Fruit fly (Drosophila melanogaster) whole organism, embryonic: ENCODE data around the gene sals.

Experiments used
- Antp ChIP-seq: fragments of 200-800 bp; sonication (Bioruptor generic); optimal IDR thresholded peaks from 3 replicates; lab custom pipeline; 2016; ENCODE audit warnings: missing biosample characterization, missing genetic modification characterization
- BEAF-32 ChIP-seq: fragments of 200-800 bp; sonication (Bioruptor generic); optimal IDR thresholded peaks from 3 replicates; lab custom pipeline; 2017; ENCODE audit warnings: missing biosample characterization, missing genetic modification characterization, mild to moderate bottlenecking, moderate library complexity, missing genetic modification reagents
- CG10267 ChIP-seq: fragments of 200-800 bp; sonication (Bioruptor generic); optimal IDR thresholded peaks from 2 replicates; lab custom pipeline; 2018; ENCODE audit warnings: missing biosample characterization, mild to moderate bottlenecking, missing genetic modification characterization, moderate library complexity
- CG10431 ChIP-seq: fragments of 200-800 bp; sonication (Bioruptor generic); optimal IDR thresholded peaks from 3 replicates; lab custom pipeline; 2018; ENCODE audit warnings: missing biosample characterization, mild to moderate bottlenecking, missing genetic modification characterization
- CG12299 ChIP-seq: fragments of 200-800 bp; sonication (Bioruptor generic); optimal IDR thresholded peaks from 2 replicates; lab custom pipeline; 2018; ENCODE audit warnings: missing biosample characterization, mild to moderate bottlenecking, missing genetic modification characterization
- CG1233 ChIP-seq: fragments of 200-800 bp; sonication (Bioruptor generic); optimal IDR thresholded peaks from 4 replicates; lab custom pipeline; 2018; ENCODE audit warnings: missing biosample characterization, mild to moderate bottlenecking, missing genetic modification characterization
- CG13296 ChIP-seq: fragments of 200-800 bp; sonication (Bioruptor generic); optimal IDR thresholded peaks from 3 replicates; lab custom pipeline; 2018; ENCODE audit warnings: missing biosample characterization, mild to moderate bottlenecking, missing genetic modification characterization
- CG13624 ChIP-seq: fragments of 200-800 bp; sonication (Bioruptor generic); optimal IDR thresholded peaks from 2 replicates; lab custom pipeline; 2016; ENCODE audit warnings: missing biosample characterization, missing genetic modification characterization
- CG14965 ChIP-seq: fragments of 200-800 bp; sonication (Bioruptor generic); optimal IDR thresholded peaks from 2 replicates; lab custom pipeline; 2016; ENCODE audit warnings: missing biosample characterization, missing genetic modification characterization, borderline replicate concordance
- CG15269 ChIP-seq: fragments of 200-800 bp; sonication (Bioruptor generic); optimal IDR thresholded peaks from 2 replicates; lab custom pipeline; 2018; ENCODE audit warnings: missing biosample characterization, mild to moderate bottlenecking, missing genetic modification characterization, moderate library complexity
- CG1647 ChIP-seq: fragments of 200-800 bp; sonication (Bioruptor generic); optimal IDR thresholded peaks from 3 replicates; lab custom pipeline; 2016; ENCODE audit warnings: missing biosample characterization, missing genetic modification characterization
- CG18262 ChIP-seq: fragments of 200-800 bp; optimal IDR thresholded peaks from 3 replicates; lab custom pipeline; 2019; ENCODE audit warnings: missing biosample characterization, mild to moderate bottlenecking, missing genetic modification characterization, moderate library complexity
- CG18764 ChIP-seq: fragments of 200-800 bp; sonication (Bioruptor generic); optimal IDR thresholded peaks from 3 replicates; lab custom pipeline; 2016; ENCODE audit warnings: missing biosample characterization, missing genetic modification characterization
- CG32532 ChIP-seq: fragments of 200-800 bp; sonication (Bioruptor generic); IDR thresholded peaks from 2 replicates; pipeline ENCODE4 v1.3.6; 2022; ENCODE audit warnings: missing biosample characterization, missing genetic modification characterization
- CG4617 ChIP-seq: fragments of 200-800 bp; sonication (Bioruptor generic); optimal IDR thresholded peaks from 3 replicates; lab custom pipeline; 2016; ENCODE audit warnings: missing biosample characterization, missing genetic modification characterization, borderline replicate concordance
- CG4707 ChIP-seq: fragments of 200-800 bp; sonication (Bioruptor generic); optimal IDR thresholded peaks from 2 replicates; lab custom pipeline; 2018; ENCODE audit warnings: missing biosample characterization, mild to moderate bottlenecking, missing genetic modification characterization, moderate library complexity
- CG4854 ChIP-seq: fragments of 200-800 bp; sonication (Bioruptor generic); optimal IDR thresholded peaks from 2 replicates; lab custom pipeline; 2016; ENCODE audit warnings: missing biosample characterization, missing genetic modification characterization, inconsistent platforms
- CG5245 ChIP-seq: fragments of 200-800 bp; sonication (Bioruptor generic); optimal IDR thresholded peaks from 3 replicates; lab custom pipeline; 2016; ENCODE audit warnings: missing biosample characterization, missing genetic modification characterization
- CG7839 ChIP-seq: fragments of 200-800 bp; sonication (Bioruptor generic); optimal IDR thresholded peaks from 3 replicates; lab custom pipeline; 2018; ENCODE audit warnings: missing biosample characterization, mild to moderate bottlenecking, missing genetic modification characterization, moderate library complexity
- CG8924 ChIP-seq: fragments of 200-800 bp; optimal IDR thresholded peaks from 3 replicates; lab custom pipeline; 2019; ENCODE audit warnings: missing biosample characterization, mild to moderate bottlenecking, missing genetic modification characterization, moderate library complexity
- CG9876 ChIP-seq: fragments of 200-800 bp; sonication (Bioruptor generic); optimal IDR thresholded peaks from 2 replicates; lab custom pipeline; 2016; ENCODE audit warnings: missing biosample characterization, missing genetic modification characterization
- Dip2 ChIP-seq: fragments of 200-800 bp; sonication (Bioruptor generic); IDR thresholded peaks from 2 replicates; pipeline ENCODE4 v1.3.6; 2022; ENCODE audit warnings: missing biosample characterization, missing genetic modification characterization
- ERR ChIP-seq: fragments of 200-800 bp; sonication (Bioruptor generic); optimal IDR thresholded peaks from 2 replicates; lab custom pipeline; 2016; ENCODE audit warnings: missing biosample characterization, missing genetic modification characterization
- Fer1 ChIP-seq: fragments of 200-800 bp; sonication (Bioruptor generic); optimal IDR thresholded peaks from 2 replicates; lab custom pipeline; 2017; ENCODE audit warnings: missing biosample characterization, mild to moderate bottlenecking, missing genetic modification characterization
- Hmr ChIP-seq: fragments of 200-800 bp; sonication (Bioruptor generic); optimal IDR thresholded peaks from 3 replicates; lab custom pipeline; 2017; ENCODE audit warnings: mild to moderate bottlenecking, missing biosample characterization, missing genetic modification reagents, missing genetic modification characterization
- Hr51 ChIP-seq, 2 experiments: fragments of 200-800 bp; sonication (Bioruptor generic); optimal IDR thresholded peaks; 2 replicates in 1 of 2; 3 replicates in 1 of 2; lab custom pipeline; 2016 to 2018; ENCODE audit warnings: missing biosample characterization in 2 of 2, missing genetic modification characterization in 2 of 2, mild to moderate bottlenecking in 1 of 2, moderate library complexity in 1 of 2
- Jarid2 ChIP-seq: fragments of 200-800 bp; sonication (Bioruptor generic); optimal IDR thresholded peaks from 3 replicates; lab custom pipeline; 2017; ENCODE audit warnings: mild to moderate bottlenecking, missing biosample characterization, missing genetic modification reagents, missing genetic modification characterization
- NC2β ChIP-seq: fragments of 200-800 bp; sonication (Bioruptor generic); optimal IDR thresholded peaks from 2 replicates; lab custom pipeline; 2016; ENCODE audit warnings: missing biosample characterization, missing genetic modification characterization
- NfI ChIP-seq: fragments of 200-800 bp; sonication (Bioruptor generic); optimal IDR thresholded peaks from 3 replicates; lab custom pipeline; 2018; ENCODE audit warnings: missing biosample characterization, mild to moderate bottlenecking, missing genetic modification characterization, moderate library complexity
- Rfx ChIP-seq: fragments of 200-800 bp; sonication (Bioruptor generic); IDR thresholded peaks from 2 replicates; pipeline ENCODE4 v1.3.6; 2022; ENCODE audit warnings: missing biosample characterization, missing genetic modification characterization
- Scr ChIP-seq: fragments of 200-800 bp; sonication (Bioruptor generic); IDR thresholded peaks from 2 replicates; pipeline ENCODE4 v1.3.6; 2022; ENCODE audit warnings: missing biosample characterization, missing genetic modification characterization; ENCODE audit not compliant: partially characterized antibody
- Sin3A ChIP-seq: fragments of >200 bp; optimal IDR thresholded peaks from 2 replicates; lab custom pipeline; 2018
- ac ChIP-seq: fragments of 200-800 bp; sonication (Bioruptor generic); optimal IDR thresholded peaks from 3 replicates; lab custom pipeline; 2017; ENCODE audit warnings: missing biosample characterization, mild to moderate bottlenecking, missing genetic modification characterization
- btn ChIP-seq: fragments of 200-800 bp; sonication (Bioruptor generic); optimal IDR thresholded peaks from 2 replicates; lab custom pipeline; 2016; ENCODE audit warnings: missing biosample characterization, missing genetic modification characterization
- dpn ChIP-seq, 2 experiments: fragments of 200-800 bp; sonication (Bioruptor generic); optimal IDR thresholded peaks; 3 replicates each; lab custom pipeline; 2016; ENCODE audit warnings: missing biosample characterization in 2 of 2, missing genetic modification characterization in 2 of 2
- fru ChIP-seq: fragments of >200 bp; optimal IDR thresholded peaks from 2 replicates; lab custom pipeline; 2017
- fu2 ChIP-seq: fragments of 200-800 bp; sonication (Bioruptor generic); optimal IDR thresholded peaks from 2 replicates; lab custom pipeline; 2016; ENCODE audit warnings: missing biosample characterization, missing genetic modification characterization
- gcm ChIP-seq: fragments of 200-800 bp; sonication (Bioruptor generic); optimal IDR thresholded peaks from 2 replicates; lab custom pipeline; 2019; ENCODE audit warnings: missing biosample characterization, mild to moderate bottlenecking, missing genetic modification characterization, moderate library complexity
- gt ChIP-seq: fragments of 200-800 bp; sonication (Bioruptor generic); IDR thresholded peaks from 2 replicates; pipeline ENCODE4 v1.3.6; 2022; ENCODE audit warnings: missing biosample characterization, missing genetic modification characterization
- knrl ChIP-seq: fragments of 200-800 bp; sonication (Bioruptor generic); IDR thresholded peaks from 3 replicates; pipeline ENCODE4 v1.3.6; 2022; ENCODE audit warnings: missing biosample characterization, missing genetic modification characterization; ENCODE audit not compliant: partially characterized antibody
- lov ChIP-seq, 2 experiments: fragments of 200-800 bp in 1 of 2; fragments of >200 bp in 1 of 2; sonication (Bioruptor generic) in 1 of 2; IDR thresholded peaks in 1 of 2; optimal IDR thresholded peaks in 1 of 2; 2 replicates in 1 of 2; 3 replicates in 1 of 2; pipeline versions ENCODE4 v1.3.6 to Lab custom; 2017 to 2022; ENCODE audit warnings: missing biosample characterization in 1 of 2, missing genetic modification characterization in 1 of 2
- otp ChIP-seq: fragments of 200-800 bp; sonication (Bioruptor generic); IDR thresholded peaks from 3 replicates; pipeline ENCODE4, ENCODE4 v1.3.6; 2022; ENCODE audit warnings: missing biosample characterization, missing genetic modification characterization
- pfk ChIP-seq: fragments of 200-800 bp; sonication (Bioruptor generic); optimal IDR thresholded peaks from 2 replicates; lab custom pipeline; 2018; ENCODE audit warnings: missing biosample characterization, mild to moderate bottlenecking, missing genetic modification characterization, moderate library complexity
- slou ChIP-seq: fragments of 200-800 bp; sonication (Bioruptor generic); optimal IDR thresholded peaks from 3 replicates; lab custom pipeline; 2016; ENCODE audit warnings: missing biosample characterization, missing genetic modification characterization
- tin ChIP-seq: fragments of 200-800 bp; sonication (Bioruptor generic); optimal IDR thresholded peaks from 3 replicates; lab custom pipeline; 2016; ENCODE audit warnings: missing biosample characterization, missing genetic modification characterization
- toy ChIP-seq: fragments of 200-800 bp; sonication (Bioruptor generic); IDR thresholded peaks from 2 replicates; pipeline ENCODE4 v1.3.6; 2022; ENCODE audit warnings: missing biosample characterization, missing genetic modification characterization
- vvl ChIP-seq: fragments of 200-800 bp; sonication (Bioruptor generic); IDR thresholded peaks from 2 replicates; pipeline ENCODE4 v1.3.6; 2022; ENCODE audit warnings: missing biosample characterization, missing genetic modification characterization
- wek ChIP-seq: fragments of 200-800 bp; sonication (Bioruptor generic); optimal IDR thresholded peaks from 3 replicates; lab custom pipeline; 2018; ENCODE audit warnings: missing biosample characterization, mild to moderate bottlenecking, missing genetic modification characterization, moderate library complexity
- zen ChIP-seq: fragments of 200-800 bp; sonication (Bioruptor generic); optimal IDR thresholded peaks from 3 replicates; lab custom pipeline; 2018; ENCODE audit warnings: missing biosample characterization, mild to moderate bottlenecking, missing genetic modification characterization, moderate library complexity

sals gene

dm6 chr3R:11435537-11436234 is 15.9 kb downstream of the sals start, which contains the start of the genes Exd2 and CG5281 (continued):
- peak; percentile 64 for TF ChIP-seq CG10267
- TF ChIP-seq CG13296: peak; percentile 57
- TF ChIP-seq btn (GFP tag; lab: Kevin White, UChicago): peak; percentile 12
- no peak for TF ChIP-seq CG32532 (GFP tag; lab: Robert Waterston, UW)
- TF ChIP-seq CG1647 (GFP tag; lab: Kevin White, UChicago): peak; percentile 46
- TF ChIP-seq CG7839 (tag; lab: Kevin White, UChicago): peak; percentile 43
- no peak for TF ChIP-seq ac
- TF ChIP-seq vvl: no peak; the same call in 1 of the 2 replicates
- peak; percentile 55 for TF ChIP-seq knrl
- peak; percentile 12 for TF ChIP-seq CG10431 (GFP tag; lab: Kevin White, UChicago)
- TF ChIP-seq CG4617 (GFP tag; lab: Kevin White, UChicago): peak; percentile 74
- TF ChIP-seq zen (tag; lab: Kevin White, UChicago): peak; percentile 9
- TF ChIP-seq otp (GFP tag; lab: Robert Waterston, UW): 0 out of 3 replicates have a peak, but pooled peaks have one; percentile 7
- peak; percentile 38 for TF ChIP-seq CG8924 (tag; lab: Kevin White, UChicago)
- TF ChIP-seq fru (lab: Kevin White, UChicago): no peak
- TF ChIP-seq BEAF-32: peak; percentile 63
- TF ChIP-seq CG1233 (GFP tag; lab: Kevin White, UChicago): peak; percentile 9
- peak; percentile 46 for TF ChIP-seq gcm (GFP tag; lab: Kevin White, UChicago)
- peak; percentile 86 for TF ChIP-seq Sin3A (lab: Kevin White, UChicago)
- TF ChIP-seq CG18764: peak; percentile 41
- TF ChIP-seq tin (GFP tag; lab: Kevin White, UChicago): peak; percentile 59
- TF ChIP-seq NC2β (GFP tag; lab: Kevin White, UChicago): peak; percentile 51
- TF ChIP-seq gt: no peak
- no peak for TF ChIP-seq slou (GFP tag; lab: Kevin White, UChicago)
- TF ChIP-seq Hmr (GFP tag; lab: Kevin White, UChicago): peak; percentile 68
- peak; percentile 62 to 67 for TF ChIP-seq Hr51 (GFP tag; optimal IDR thresholded peaks at IDR 0.05; lab: Kevin White, UChicago)
- peak; percentile 11 for TF ChIP-seq CG4707 (GFP tag; lab: Kevin White, UChicago)
- no peak for TF ChIP-seq CG14965 (GFP tag; lab: Kevin White, UChicago)
- TF ChIP-seq CG18262 (tag; lab: Kevin White, UChicago): no peak
- TF ChIP-seq lov (optimal IDR thresholded peaks at IDR 0.05; lab: Kevin White, UChicago): no peak
- TF ChIP-seq lov (GFP tag; IDR thresholded peaks at IDR 0.05; lab: Robert Waterston, UW): no peak
- peak; percentile 22 for TF ChIP-seq CG4854 (GFP tag; lab: Kevin White, UChicago)
- peak; percentile 14 for TF ChIP-seq CG5245 (GFP tag; lab: Kevin White, UChicago)
- TF ChIP-seq pfk: no peak
- peak; percentile 41 to 50 for TF ChIP-seq dpn (GFP tag; optimal IDR thresholded peaks at IDR 0.05; lab: Kevin White, UChicago)
- peak; percentile 13 for TF ChIP-seq wek
- TF ChIP-seq Scr (GFP tag; lab: Robert Waterston, UW): peak; percentile 48; the same call in 1 of the 2 replicates
- peak; percentile 16 for TF ChIP-seq CG13624 (GFP tag; lab: Kevin White, UChicago)
- TF ChIP-seq fu2: peak; percentile 1
- no peak for TF ChIP-seq Dip2 (GFP tag; lab: Robert Waterston, UW)
- TF ChIP-seq Rfx: peak; percentile 43; the same call in 1 of the 2 replicates
- peak; percentile 58 for TF ChIP-seq Antp
- peak; percentile 71 for TF ChIP-seq NfI (GFP tag; lab: Kevin White, UChicago)
- no peak for TF ChIP-seq toy (GFP tag; lab: Robert Waterston, UW)
- TF ChIP-seq CG9876: peak; percentile 21
- peak; percentile 67 for TF ChIP-seq CG15269 (tag; lab: Kevin White, UChicago)
- no peak for TF ChIP-seq Jarid2 (GFP tag; lab: Kevin White, UChicago)
- TF ChIP-seq CG12299 (tag; lab: Kevin White, UChicago): peak; percentile 39
- TF ChIP-seq Fer1: peak; percentile 63
- TF ChIP-seq ERR (GFP tag; lab: Kevin White, UChicago): peak; percentile 37
